Worm (Caenorhabditis elegans) whole organism, young adult: Measurements from ENCODE around the gene mltn-8.
A peak's percentile ranks its signal among the peaks of the same experiment; 100 is the strongest.

Experiments used
- B0019.2 ChIP-seq: fragments of 200-800 bp; sonication (Bioruptor generic); conservative IDR thresholded peaks from 2 replicates; pipeline ENCODE4 v1.3.6; 2022; ENCODE audit warnings: missing genetic modification reagents, missing genetic modification characterization, missing compliant biosample characterization
- C17E4.6 ChIP-seq: fragments of 200-800 bp; sonication (Bioruptor generic); IDR thresholded peaks from 2 replicates; pipeline ENCODE4 v1.3.6; 2022; ENCODE audit warnings: missing genetic modification reagents, missing genetic modification characterization, missing compliant biosample characterization
- F23B12.7 ChIP-seq: sonication (generic microtip); optimal IDR thresholded peaks from 2 replicates; lab custom pipeline; 2017; ENCODE audit warnings: missing genetic modification characterization, mild to moderate bottlenecking, missing compliant biosample characterization, antibody characterized with exemption, moderate library complexity; ENCODE audit not compliant: insufficient read depth
- F37B4.10 ChIP-seq: fragments of 200-800 bp; sonication (Bioruptor generic); IDR thresholded peaks from 2 replicates; pipeline ENCODE4 v1.3.6; 2022; ENCODE audit warnings: missing genetic modification characterization, missing compliant biosample characterization
- F55B11.4 ChIP-seq: sonication (generic microtip); optimal IDR thresholded peaks from 2 replicates; lab custom pipeline; 2016; ENCODE audit warnings: missing compliant biosample characterization, missing genetic modification characterization, borderline replicate concordance; ENCODE audit not compliant: insufficient read depth
- T07F8.4 ChIP-seq: sonication (generic microtip); optimal IDR thresholded peaks from 2 replicates; lab custom pipeline; 2016; ENCODE audit warnings: mild to moderate bottlenecking, missing genetic modification characterization, moderate library complexity, missing compliant biosample characterization
- T26A5.8 ChIP-seq: sonication (generic microtip); optimal IDR thresholded peaks from 2 replicates; lab custom pipeline; 2016; ENCODE audit warnings: missing genetic modification characterization, missing compliant biosample characterization
- Y53F4B.3 ChIP-seq: fragments of 200-800 bp; sonication (Bioruptor generic); IDR thresholded peaks from 2 replicates; pipeline ENCODE4 v1.3.6; 2022; ENCODE audit warnings: missing genetic modification reagents, missing genetic modification characterization, missing compliant biosample characterization
- Y53G8AR.9 ChIP-seq: fragments of 200-800 bp; sonication (Bioruptor generic); conservative IDR thresholded peaks from 2 replicates; pipeline ENCODE4 v1.3.6; 2022; ENCODE audit warnings: missing genetic modification reagents, missing genetic modification characterization, missing compliant biosample characterization
- aptf-2 ChIP-seq: fragments of 200-800 bp; sonication (Bioruptor generic); conservative IDR thresholded peaks from 2 replicates; pipeline ENCODE4 v1.3.6; 2022; ENCODE audit warnings: missing genetic modification reagents, missing genetic modification characterization, missing compliant biosample characterization
- atf-7 ChIP-seq: sonication (generic microtip); optimal IDR thresholded peaks from 2 replicates; lab custom pipeline; 2017; ENCODE audit warnings: mild to moderate bottlenecking, missing genetic modification characterization, missing compliant biosample characterization
- athp-1 ChIP-seq: sonication (generic microtip); optimal IDR thresholded peaks from 2 replicates; lab custom pipeline; 2017; ENCODE audit warnings: mild to moderate bottlenecking, missing genetic modification characterization, missing compliant biosample characterization
- attf-3 ChIP-seq: fragments of 200-800 bp; sonication (Bioruptor generic); conservative IDR thresholded peaks from 2 replicates; pipeline ENCODE4 v1.3.6; 2022; ENCODE audit warnings: missing genetic modification reagents, missing genetic modification characterization, missing compliant biosample characterization
- attf-6 ChIP-seq: fragments of 200-800 bp; sonication (Bioruptor generic); IDR thresholded peaks from 2 replicates; pipeline ENCODE4 v1.3.6; 2022; ENCODE audit warnings: missing genetic modification reagents, missing genetic modification characterization, missing compliant biosample characterization
- bed-1 ChIP-seq: fragments of 200-800 bp; sonication (Bioruptor generic); IDR thresholded peaks from 2 replicates; pipeline ENCODE4 v1.3.6; 2022; ENCODE audit warnings: missing genetic modification reagents, missing genetic modification characterization, missing compliant biosample characterization
- cebp-2 ChIP-seq: fragments of 200-800 bp; sonication (Bioruptor generic); IDR thresholded peaks from 2 replicates; pipeline ENCODE4 v1.3.6; 2022; ENCODE audit warnings: missing genetic modification characterization, missing compliant biosample characterization
- ceh-27 ChIP-seq: fragments of 200-800 bp; sonication (Bioruptor generic); optimal IDR thresholded peaks from 2 replicates; lab custom pipeline; 2018; ENCODE audit warnings: mild to moderate bottlenecking, missing genetic modification characterization, moderate library complexity, missing compliant biosample characterization
- ceh-40 ChIP-seq: fragments of 200-800 bp; sonication (Bioruptor generic); IDR thresholded peaks from 2 replicates; pipeline ENCODE4 v1.3.6; 2022; ENCODE audit warnings: missing genetic modification characterization, missing compliant biosample characterization
- chd-7 ChIP-seq: sonication (generic microtip); optimal IDR thresholded peaks from 2 replicates; lab custom pipeline; 2016; ENCODE audit warnings: mild to moderate bottlenecking, missing genetic modification characterization, moderate library complexity, missing compliant biosample characterization
- dox-1 ChIP-seq: fragments of 200-800 bp; sonication (Bioruptor generic); IDR thresholded peaks from 2 replicates; pipeline ENCODE4 v1.3.6; 2022; ENCODE audit warnings: missing genetic modification reagents, missing genetic modification characterization, missing compliant biosample characterization
- dpl-1 ChIP-seq: fragments of 150-350 bp; optimal IDR thresholded peaks from 2 replicates; lab custom pipeline; 2014; ENCODE audit warnings: missing biosample characterization, missing genetic modification reagents, missing genetic modification characterization
- egl-44 ChIP-seq: fragments of 200-800 bp; sonication (Bioruptor generic); IDR thresholded peaks from 2 replicates; pipeline ENCODE4 v1.3.6; 2022; ENCODE audit warnings: missing genetic modification reagents, missing genetic modification characterization, missing compliant biosample characterization
- ekl-4 ChIP-seq: fragments of 200-800 bp; sonication (Bioruptor generic); IDR thresholded peaks from 2 replicates; pipeline ENCODE4 v1.3.6; 2022; ENCODE audit warnings: missing genetic modification reagents, missing genetic modification characterization, missing compliant biosample characterization
- fkh-3 ChIP-seq: sonication (generic microtip); optimal IDR thresholded peaks from 2 replicates; lab custom pipeline; 2016; ENCODE audit warnings: mild to moderate bottlenecking, missing genetic modification characterization, missing compliant biosample characterization
- gei-17 ChIP-seq: fragments of 200-800 bp; sonication (Bioruptor generic); optimal IDR thresholded peaks from 2 replicates; lab custom pipeline; 2018; ENCODE audit warnings: mild to moderate bottlenecking, missing genetic modification characterization, missing compliant biosample characterization
- him-1 ChIP-seq: sonication (generic microtip); optimal IDR thresholded peaks from 2 replicates; lab custom pipeline; 2016; ENCODE audit warnings: missing genotype, missing genetic modification reagents, missing genetic modification characterization, missing compliant biosample characterization
- hmg-1.2 ChIP-seq: fragments of 200-800 bp; sonication (Bioruptor generic); IDR thresholded peaks from 2 replicates; pipeline ENCODE4 v1.3.6; 2022; ENCODE audit warnings: missing genetic modification reagents, missing genetic modification characterization, missing compliant biosample characterization
- hsf-1 ChIP-seq: fragments of 200-800 bp; sonication (Bioruptor generic); IDR thresholded peaks from 2 replicates; pipeline ENCODE4 v1.3.6; 2022; ENCODE audit warnings: missing genetic modification reagents, missing genetic modification characterization, missing compliant biosample characterization
- let-607 ChIP-seq, 2 experiments: fragments of 200-800 bp in 1 of 2; sonication (Bioruptor generic) in 1 of 2; sonication (generic microtip) in 1 of 2; optimal IDR thresholded peaks; 2 replicates each; lab custom pipeline; 2016 to 2018; ENCODE audit warnings: mild to moderate bottlenecking in 2 of 2, missing compliant biosample characterization in 2 of 2, missing genetic modification characterization in 2 of 2, moderate library complexity in 2 of 2, missing genotype in 1 of 2
- lin-26 ChIP-seq: fragments of 200-800 bp; sonication (Bioruptor generic); IDR thresholded peaks from 2 replicates; pipeline ENCODE4 v1.3.6; 2022; ENCODE audit warnings: missing genetic modification reagents, missing genetic modification characterization, missing compliant biosample characterization
- lin-35 ChIP-seq, 3 experiments: fragments of 150-350 bp in 2 of 3; sonication (generic microtip) in 1 of 3; optimal IDR thresholded peaks; 2 replicates each; lab custom pipeline; 2014 to 2018; ENCODE audit warnings: missing biosample characterization in 3 of 3, missing genetic modification characterization in 3 of 3, missing genetic modification reagents in 3 of 3
- lin-40 ChIP-seq: sonication (generic microtip); optimal IDR thresholded peaks from 2 replicates; lab custom pipeline; 2016; ENCODE audit warnings: missing genetic modification characterization, mild to moderate bottlenecking, missing compliant biosample characterization, missing genotype, missing genetic modification reagents
- madf-10 ChIP-seq: sonication (generic microtip); optimal IDR thresholded peaks from 2 replicates; lab custom pipeline; 2016; ENCODE audit warnings: mild to moderate bottlenecking, missing genetic modification characterization, missing compliant biosample characterization
- madf-8 ChIP-seq: fragments of 200-800 bp; sonication (Bioruptor generic); conservative IDR thresholded peaks from 2 replicates; pipeline ENCODE4 v1.3.6; 2022; ENCODE audit warnings: missing genetic modification reagents, missing genetic modification characterization, missing compliant biosample characterization
- mcd-1 ChIP-seq: fragments of 200-800 bp; sonication (Bioruptor generic); IDR thresholded peaks from 2 replicates; pipeline ENCODE4 v1.3.6; 2022; ENCODE audit warnings: missing genetic modification reagents, missing genetic modification characterization, missing compliant biosample characterization
- nfya-1 ChIP-seq: sonication (generic microtip); optimal IDR thresholded peaks from 2 replicates; lab custom pipeline; 2017; ENCODE audit warnings: antibody characterized with exemption, missing compliant biosample characterization, missing genetic modification characterization, borderline replicate concordance; ENCODE audit not compliant: insufficient read depth
- nfyb-1 ChIP-seq: fragments of 200-800 bp; sonication (Bioruptor generic); IDR thresholded peaks from 2 replicates; pipeline ENCODE4 v1.3.6; 2022; ENCODE audit warnings: missing genetic modification reagents, missing genetic modification characterization, missing compliant biosample characterization
- rpc-1 ChIP-seq, 2 experiments: fragments of 150-350 bp in 1 of 2; sonication (generic microtip) in 1 of 2; optimal IDR thresholded peaks; 2 replicates each; lab custom pipeline; 2014 to 2018; ENCODE audit warnings: missing biosample characterization in 1 of 2, missing genetic modification characterization in 1 of 2, missing genetic modification reagents in 1 of 2, missing genotype in 1 of 2
- sea-2 ChIP-seq: fragments of 200-800 bp; sonication (Bioruptor generic); IDR thresholded peaks from 2 replicates; pipeline ENCODE4 v1.3.6; 2022; ENCODE audit warnings: missing genetic modification characterization, missing compliant biosample characterization
- snpc-3.4 ChIP-seq: sonication (generic microtip); optimal IDR thresholded peaks from 2 replicates; lab custom pipeline; 2017; ENCODE audit warnings: missing genetic modification characterization, mild to moderate bottlenecking, missing compliant biosample characterization, antibody characterized with exemption, moderate library complexity, missing genotype, missing genetic modification reagents
- sptf-2 ChIP-seq: fragments of 200-800 bp; sonication (Bioruptor generic); optimal IDR thresholded peaks from 2 replicates; lab custom pipeline; 2018; ENCODE audit warnings: mild to moderate bottlenecking, missing genetic modification characterization, missing compliant biosample characterization
- tlf-1 ChIP-seq: fragments of 200-800 bp; sonication (Bioruptor generic); optimal IDR thresholded peaks from 2 replicates; lab custom pipeline; 2018; ENCODE audit warnings: mild to moderate bottlenecking, missing genetic modification characterization, missing compliant biosample characterization
- xnd-1 ChIP-seq: sonication (generic microtip); optimal IDR thresholded peaks from 2 replicates; lab custom pipeline; 2016; ENCODE audit warnings: missing genotype, missing genetic modification reagents, missing genetic modification characterization, missing compliant biosample characterization
- zfh-2 ChIP-seq: fragments of 200-800 bp; sonication (Bioruptor generic); conservative IDR thresholded peaks from 2 replicates; pipeline ENCODE4 v1.3.6; 2022; ENCODE audit warnings: missing genetic modification reagents, missing genetic modification characterization, missing compliant biosample characterization
- zim-3 ChIP-seq: sonication (generic microtip); optimal IDR thresholded peaks from 2 replicates; lab custom pipeline; 2017; ENCODE audit warnings: mild to moderate bottlenecking, missing genetic modification characterization, moderate library complexity, missing compliant biosample characterization
- ztf-26 ChIP-seq: sonication (generic microtip); optimal IDR thresholded peaks from 2 replicates; lab custom pipeline; 2017; ENCODE audit warnings: missing genetic modification characterization, missing compliant biosample characterization
- ztf-28 ChIP-seq: fragments of 200-800 bp; sonication (Bioruptor generic); IDR thresholded peaks from 2 replicates; pipeline ENCODE4 v1.3.6; 2022; ENCODE audit warnings: missing genetic modification reagents, missing genetic modification characterization, missing compliant biosample characterization
- ztf-3 ChIP-seq: fragments of 200-800 bp; sonication (Bioruptor generic); optimal IDR thresholded peaks from 2 replicates; lab custom pipeline; 2018; ENCODE audit warnings: mild to moderate bottlenecking, missing genetic modification characterization, missing compliant biosample characterization

The mltn-8 gene

ce11 chrV:349054-349453 lies 31.0 kb downstream of the mltn-8 start, which contains the start of gene atg-9 (continued):
- TF ChIP-seq bed-1 (GFP tag; lab: Robert Waterston, UW): no peak
- TF ChIP-seq hsf-1 (GFP tag; lab: Robert Waterston, UW): no peak; the same call in 1 of the 2 replicates
- TF ChIP-seq Y53F4B.3 (GFP tag; lab: Robert Waterston, UW): no peak
- TF ChIP-seq Y53G8AR.9 (GFP tag; lab: Robert Waterston, UW): peak; percentile 81
- TF ChIP-seq F37B4.10 (GFP tag; lab: Robert Waterston, UW): no peak
- TF ChIP-seq egl-44: 0 out of 2 replicates have a peak, but pooled peaks have one; percentile 33
- TF ChIP-seq fkh-3 (tag; lab: Kevin White, UChicago): no peak
- TF ChIP-seq nfya-1 (tag; lab: Kevin White, UChicago): no peak
- TF ChIP-seq lin-35 (GFP tag; optimal IDR thresholded peaks at IDR 0.05; lab: Kevin White, UChicago): peak in 1 of 3 experiments; percentile 68
- TF ChIP-seq cebp-2: no peak
- TF ChIP-seq ceh-40 (GFP tag; lab: Robert Waterston, UW): no peak
- peak; percentile 55 for TF ChIP-seq atf-7 (tag; lab: Kevin White, UChicago)
- TF ChIP-seq attf-3 (GFP tag; lab: Robert Waterston, UW): no peak
- TF ChIP-seq chd-7 (tag; lab: Kevin White, UChicago): no peak
- TF ChIP-seq mcd-1: peak; percentile 98
- peak; percentile 73 for TF ChIP-seq ztf-26
- TF ChIP-seq him-1: no peak
- no peak for TF ChIP-seq madf-8 (GFP tag; lab: Robert Waterston, UW)
- no peak for TF ChIP-seq T26A5.8 (tag; lab: Kevin White, UChicago)
- no peak for TF ChIP-seq T07F8.4 (tag; lab: Kevin White, UChicago)
- peak; percentile 7 for TF ChIP-seq gei-17 (GFP tag; lab: Kevin White, UChicago)
- no peak for TF ChIP-seq lin-40
- no peak for TF ChIP-seq snpc-3.4
- no peak for TF ChIP-seq sptf-2 (GFP tag; lab: Kevin White, UChicago)
- TF ChIP-seq xnd-1 (tag; lab: Kevin White, UChicago): no peak
- peak; percentile 69; the same call in 1 of the 2 replicates for TF ChIP-seq lin-26 (GFP tag; lab: Robert Waterston, UW)
- peak; percentile 70; the same call in 1 of the 2 replicates for TF ChIP-seq dox-1 (GFP tag; lab: Robert Waterston, UW)
- TF ChIP-seq nfyb-1: peak; percentile 81
- no peak for TF ChIP-seq rpc-1 (optimal IDR thresholded peaks at IDR 0.05; lab: Kevin White, UChicago)
- no peak for TF ChIP-seq rpc-1 (tag; optimal IDR thresholded peaks at IDR 0.05; lab: Kevin White, UChicago)
- TF ChIP-seq athp-1 (tag; lab: Kevin White, UChicago): peak; percentile 10
- TF ChIP-seq aptf-2 (GFP tag; lab: Robert Waterston, UW): no peak
- peak; percentile 21 for TF ChIP-seq F23B12.7 (tag; lab: Kevin White, UChicago)
- no peak for TF ChIP-seq ztf-28
- peak; percentile 69 for TF ChIP-seq ceh-27
- TF ChIP-seq madf-10: no peak
- no peak for TF ChIP-seq dpl-1 (GFP tag; lab: Kevin White, UChicago)
- TF ChIP-seq C17E4.6: no peak
- no peak for TF ChIP-seq attf-6 (GFP tag; lab: Robert Waterston, UW)
- TF ChIP-seq let-607 (tag; optimal IDR thresholded peaks at IDR 0.05; lab: Kevin White, UChicago): no peak
- TF ChIP-seq ztf-3 (GFP tag; lab: Kevin White, UChicago): no peak
- no peak for TF ChIP-seq B0019.2 (GFP tag; lab: Robert Waterston, UW)
- TF ChIP-seq ekl-4 (GFP tag; lab: Robert Waterston, UW): no peak
- no peak for TF ChIP-seq zim-3
- peak; percentile 34; the same call in 1 of the 2 replicates for TF ChIP-seq hmg-1.2
- TF ChIP-seq sea-2 (GFP tag; lab: Robert Waterston, UW): no peak
- no peak for TF ChIP-seq F55B11.4 (tag; lab: Kevin White, UChicago)
- peak; percentile 59 for TF ChIP-seq tlf-1 (GFP tag; lab: Kevin White, UChicago)
- TF ChIP-seq zfh-2 (GFP tag; lab: Robert Waterston, UW): peak; percentile 62
